Fruit fly (Drosophila melanogaster): ENCODE results near the gene alphaTub84B.
A peak's percentile ranks its signal among the peaks of the same experiment; 100 is the strongest.

Gene alphaTub84B

DNA sequence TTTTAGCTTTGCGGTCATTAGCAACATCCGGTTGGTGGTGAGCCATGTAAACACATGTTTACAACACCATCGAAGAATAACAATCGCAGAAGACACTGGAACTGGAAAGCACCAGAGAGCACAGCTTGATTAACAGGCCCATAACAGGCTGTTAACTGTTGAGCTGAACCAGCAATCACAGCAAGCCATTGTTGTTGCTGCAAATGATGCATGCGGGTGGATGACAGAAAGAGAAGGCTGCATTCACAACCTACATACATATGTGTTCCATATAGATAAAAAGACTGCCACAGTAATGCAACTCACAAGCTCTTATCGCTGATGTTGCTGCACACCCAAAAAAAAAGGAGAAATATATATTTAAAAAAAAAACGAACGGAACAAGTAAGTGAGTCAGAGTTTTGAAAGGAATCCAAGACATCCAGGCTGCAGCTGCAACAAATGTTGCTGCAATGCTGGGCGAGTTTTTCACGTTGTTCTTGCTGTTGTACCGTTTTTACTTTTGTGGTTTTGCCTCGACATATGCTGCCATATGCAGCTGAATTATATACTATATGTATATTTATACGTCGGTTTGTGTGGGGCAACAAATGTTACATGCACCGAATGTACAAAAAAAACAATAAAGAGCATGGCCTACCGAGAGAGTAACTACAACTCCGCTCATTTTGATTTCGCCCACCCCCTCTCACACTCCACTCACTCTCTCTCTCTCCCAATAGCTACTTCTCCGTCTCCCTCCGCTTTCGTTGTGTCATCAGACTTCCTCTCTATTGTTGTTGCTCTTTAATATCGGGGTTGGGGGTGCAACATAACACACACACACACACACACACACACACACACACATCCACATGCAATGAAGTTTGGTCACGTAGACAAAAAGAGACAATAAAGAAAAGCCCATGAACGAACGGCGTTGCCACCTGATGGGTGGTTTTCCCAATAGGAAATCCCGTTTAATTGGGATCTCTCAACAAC, 16.7 kb downstream of the alphaTub84B start:
- no peak for TF ChIP-seq CG17801 (GFP tag; optimal IDR thresholded peaks at IDR 0.05; ENCODE audit: partially characterized antibody)

DNA sequence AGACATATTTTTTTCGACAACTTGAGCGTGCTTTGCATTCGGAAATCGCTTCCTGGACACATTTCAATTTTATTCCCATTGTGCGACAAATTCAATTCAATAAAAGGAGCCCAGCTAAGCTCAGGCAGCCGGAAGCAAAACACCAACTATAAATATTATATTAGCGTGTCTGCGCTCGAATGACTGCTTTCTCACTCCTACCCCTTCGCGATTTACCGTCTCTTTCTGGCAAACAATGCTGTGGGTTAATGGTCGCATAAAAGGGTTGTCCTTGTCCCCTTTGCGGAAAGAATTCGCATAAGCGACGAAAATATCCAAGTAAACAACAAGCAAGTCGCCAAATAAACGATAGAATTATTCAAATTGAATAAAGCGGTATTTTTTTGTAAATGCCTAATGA, 17.9 kb downstream of the alphaTub84B start:
- no peak for TF ChIP-seq CG17801 (GFP tag; optimal IDR thresholded peaks at IDR 0.05; ENCODE audit: partially characterized antibody)

DNA sequence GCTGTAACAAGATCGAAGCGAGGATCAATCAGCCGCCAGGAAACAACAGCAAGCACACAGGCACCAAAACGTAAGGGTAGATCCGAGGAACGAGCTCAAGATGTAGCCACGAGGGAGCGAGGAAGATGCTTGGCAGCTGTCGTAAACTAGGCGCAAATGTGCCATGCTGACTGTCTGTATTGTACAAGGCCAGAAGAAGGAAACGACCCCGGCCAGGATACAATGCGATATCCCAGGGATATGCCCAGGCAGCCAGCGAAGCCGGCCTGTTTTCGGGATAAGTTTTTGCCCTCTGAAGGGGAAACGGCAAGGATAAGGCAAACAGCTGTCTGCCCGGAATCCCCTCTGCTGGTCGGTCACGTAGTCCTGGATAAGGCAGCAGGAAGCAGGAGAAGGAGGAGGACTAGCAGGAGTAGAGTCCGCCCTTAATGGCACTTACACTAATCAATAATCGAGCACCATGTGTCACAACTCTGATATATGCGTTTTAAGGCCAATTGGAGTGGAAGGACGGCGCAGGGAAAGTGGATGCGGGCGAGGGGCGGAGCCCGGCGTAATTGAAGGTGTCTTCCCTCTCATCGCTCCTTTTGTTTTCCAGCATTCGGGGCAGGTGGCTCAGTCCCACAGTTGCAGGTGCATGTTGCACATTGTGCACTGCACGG, 19.2 kb downstream of the alphaTub84B start:
- TF ChIP-seq CG17801 (GFP tag; optimal IDR thresholded peaks at IDR 0.05; ENCODE audit: partially characterized antibody), result no peak

DNA sequence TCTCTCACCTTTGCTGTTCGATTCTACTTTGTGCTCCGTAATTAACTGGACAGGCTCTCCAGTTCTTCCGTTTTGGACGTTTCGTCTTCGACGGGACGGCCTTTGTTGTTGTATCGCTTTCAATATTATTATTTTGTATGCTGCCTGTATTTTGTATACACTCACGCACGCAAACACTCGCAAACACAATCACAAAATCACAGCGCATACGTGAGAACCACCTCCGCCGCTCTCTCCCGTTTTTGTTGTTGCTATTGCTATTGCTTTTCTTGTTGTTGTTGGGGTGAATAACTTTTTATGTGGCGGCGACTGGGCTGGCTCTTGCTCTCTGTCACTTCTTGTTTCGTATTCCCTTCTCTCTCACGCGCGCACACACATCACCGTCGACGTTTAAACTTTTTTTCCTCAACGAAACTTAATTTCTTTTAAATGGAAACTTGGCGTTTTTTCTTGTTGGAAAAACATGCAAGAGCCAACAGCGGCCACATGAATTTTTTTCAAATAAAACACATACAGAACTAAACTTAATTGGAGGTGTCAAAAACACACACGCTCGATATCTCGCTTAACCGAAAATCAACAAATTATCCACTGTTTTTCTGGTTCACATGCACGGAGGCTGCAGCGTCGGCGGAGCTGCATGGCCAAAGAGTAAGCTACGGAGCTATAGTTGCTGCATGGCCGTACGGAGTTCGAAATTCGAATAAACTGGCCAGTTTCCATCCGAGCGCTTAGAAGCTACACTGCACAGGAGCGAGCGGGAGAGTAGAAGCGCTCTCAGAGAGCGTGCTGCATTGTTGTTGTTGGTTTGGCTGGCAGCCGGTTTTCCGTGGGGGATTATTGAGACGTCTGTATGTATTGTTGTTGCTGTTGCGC, 21.6 kb downstream of the alphaTub84B start:
- TF ChIP-seq CG17801 (GFP tag; optimal IDR thresholded peaks at IDR 0.05; ENCODE audit: partially characterized antibody), result no peak

DNA sequence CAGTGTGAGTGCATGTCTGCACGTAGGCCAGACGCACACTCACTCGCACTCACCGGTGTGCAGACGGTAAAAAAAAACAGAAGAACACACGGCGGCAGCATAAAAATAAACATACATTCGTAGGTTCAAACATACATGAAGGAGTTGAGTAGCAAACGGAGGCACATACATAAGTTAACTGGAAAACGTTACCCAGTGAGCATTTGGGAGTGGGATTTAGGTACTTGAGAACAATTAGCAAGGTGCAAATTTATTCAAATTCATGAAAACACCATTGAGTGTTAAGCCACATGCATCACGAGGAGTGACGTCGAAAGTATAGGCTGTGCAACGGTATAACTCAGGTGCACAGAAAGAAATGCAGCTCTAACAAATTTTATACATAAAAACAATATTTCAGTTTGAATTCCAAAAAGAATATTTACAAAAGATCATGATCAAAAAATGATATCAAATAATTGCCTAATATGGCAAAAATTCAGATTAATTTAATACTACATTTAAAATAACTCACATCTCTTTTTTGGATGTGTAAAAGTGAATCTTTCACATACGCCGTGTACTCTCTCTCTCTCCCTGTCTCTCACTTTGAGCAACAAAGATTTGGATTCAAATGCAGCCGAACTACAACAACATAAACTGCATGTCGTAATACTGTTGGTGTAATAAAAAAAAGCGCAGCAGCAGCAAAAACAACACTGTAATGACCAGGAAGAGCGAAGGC, 22.4 kb downstream of the alphaTub84B start:
- TF ChIP-seq CG17801 (GFP tag; optimal IDR thresholded peaks at IDR 0.05; ENCODE audit: partially characterized antibody), result peak; percentile 96

DNA sequence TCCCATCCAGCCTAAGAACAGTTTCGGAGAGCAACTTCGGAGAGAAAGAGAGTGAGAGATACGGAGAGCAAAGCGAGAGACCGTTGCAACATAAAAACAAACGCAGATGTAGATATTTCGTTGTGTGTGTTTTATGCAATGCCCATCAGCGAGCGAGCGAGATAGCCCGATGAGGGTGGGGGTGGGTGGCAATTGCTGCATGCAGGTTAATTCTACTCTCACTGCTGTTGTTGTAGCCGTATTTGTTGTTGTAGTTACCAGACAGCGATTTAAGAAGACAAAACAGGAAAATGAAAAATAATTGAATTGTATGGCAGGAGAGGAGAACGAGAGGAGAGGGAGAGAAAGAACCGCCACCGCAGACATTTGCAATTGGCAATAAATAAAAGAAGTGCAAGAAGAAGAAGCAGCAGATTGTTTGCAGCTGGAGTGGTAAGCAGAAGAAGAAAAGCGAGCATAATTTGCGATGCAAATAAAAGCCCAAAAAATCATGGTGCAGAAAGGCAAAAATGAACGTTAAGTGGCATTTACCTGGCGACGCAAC, 23.4 kb downstream of the alphaTub84B start:
- no peak for TF ChIP-seq CG17801 (GFP tag; optimal IDR thresholded peaks at IDR 0.05; ENCODE audit: partially characterized antibody)

DNA sequence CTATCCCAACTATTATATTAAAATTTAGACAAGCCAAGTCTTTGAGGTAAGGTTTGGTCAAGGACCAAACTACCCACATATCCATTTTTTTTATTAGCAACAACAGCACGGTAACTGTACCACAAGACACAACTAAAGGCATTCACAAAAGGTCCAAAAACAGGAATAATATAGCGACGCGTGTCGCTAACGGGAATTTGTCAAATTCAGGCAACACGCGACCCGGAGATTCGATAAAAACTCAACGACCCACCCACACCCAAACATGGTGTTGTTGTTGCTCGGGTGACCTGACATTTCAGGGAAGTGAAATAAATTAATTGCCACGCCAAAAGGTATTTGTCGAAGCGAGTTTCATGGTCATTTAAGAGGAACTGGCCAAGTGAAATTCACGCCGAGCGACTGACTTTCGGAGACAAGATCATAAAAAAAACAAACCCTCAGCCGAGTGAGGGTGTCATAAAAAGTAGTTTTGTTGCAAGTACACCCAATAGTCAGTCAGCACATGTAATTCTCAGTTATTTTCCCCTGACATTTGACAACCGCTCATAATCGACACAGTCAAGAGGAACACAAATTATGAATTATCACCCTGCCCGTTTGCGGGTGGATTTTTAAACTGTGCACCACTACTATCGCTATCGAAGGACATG, 24.9 kb downstream of the alphaTub84B start:
- TF ChIP-seq CG17801 (GFP tag; optimal IDR thresholded peaks at IDR 0.05; ENCODE audit: partially characterized antibody), result no peak

DNA sequence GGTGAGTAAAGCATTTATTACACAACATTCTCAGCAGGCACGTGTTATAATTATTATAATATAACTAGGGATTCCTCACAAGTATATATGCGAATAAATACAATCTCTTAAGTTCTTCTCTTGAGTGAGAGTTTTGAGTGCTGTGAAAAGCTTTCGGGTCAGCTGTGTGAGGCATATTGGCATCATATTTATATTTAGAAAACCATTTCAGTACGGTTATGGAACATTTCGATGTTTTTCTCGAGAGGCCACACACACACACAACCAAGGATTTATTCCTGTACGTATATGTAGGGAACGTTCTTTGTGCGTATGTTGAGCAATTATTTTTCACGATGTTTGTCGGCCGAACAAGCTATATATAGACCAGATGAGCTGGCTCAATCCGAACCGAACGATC, 26.6 kb downstream of the alphaTub84B start:
- no peak for TF ChIP-seq CG17801 (GFP tag; optimal IDR thresholded peaks at IDR 0.05; ENCODE audit: partially characterized antibody)

DNA sequence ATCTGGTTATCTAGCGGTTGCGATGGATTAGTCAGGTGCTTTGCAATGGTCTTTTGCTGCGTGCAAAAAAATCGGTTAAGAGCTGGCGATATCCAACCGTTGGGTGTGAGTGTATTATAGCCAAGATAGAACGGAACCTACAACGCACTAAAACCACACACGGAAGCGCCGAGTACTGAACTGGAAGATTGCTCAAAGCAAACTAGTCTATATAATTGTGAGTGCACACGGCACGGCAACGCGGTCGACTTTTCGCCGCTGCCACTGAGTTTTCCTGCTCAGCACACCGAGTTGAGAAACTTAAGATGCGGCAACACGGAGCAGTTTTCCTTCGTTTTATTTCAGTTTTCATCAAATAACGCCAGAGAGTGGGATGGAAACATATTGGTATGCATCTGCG, 30.1 kb downstream of the alphaTub84B start:
- TF ChIP-seq CG17801 (GFP tag; optimal IDR thresholded peaks at IDR 0.05; ENCODE audit: partially characterized antibody), result no peak

DNA sequence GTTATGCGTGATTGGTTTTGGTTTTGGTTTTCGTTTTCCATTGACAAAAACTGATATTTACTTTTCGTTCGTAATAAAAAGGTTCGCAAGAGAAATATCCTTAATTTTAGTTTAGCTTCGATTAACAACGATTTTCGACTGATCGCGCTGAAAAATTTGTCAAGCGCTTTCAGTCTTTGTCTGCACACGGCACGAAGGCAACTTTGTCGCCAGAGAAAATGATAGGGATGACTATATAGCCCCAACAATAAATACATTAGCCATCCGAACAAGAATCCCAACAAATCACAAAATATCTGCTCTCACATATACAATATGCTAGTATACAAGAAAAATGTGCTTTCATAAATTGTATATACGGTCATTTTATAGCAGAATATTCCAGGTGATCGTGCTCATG, 31.2 kb downstream of the alphaTub84B start, which contains the start of gene Mlp84B:
Mlp84B (minus strand) TSS at position 143 of the 400 bp plus-strand sequence.
- no peak for TF ChIP-seq CG17801 (GFP tag; optimal IDR thresholded peaks at IDR 0.05; ENCODE audit: partially characterized antibody)

DNA sequence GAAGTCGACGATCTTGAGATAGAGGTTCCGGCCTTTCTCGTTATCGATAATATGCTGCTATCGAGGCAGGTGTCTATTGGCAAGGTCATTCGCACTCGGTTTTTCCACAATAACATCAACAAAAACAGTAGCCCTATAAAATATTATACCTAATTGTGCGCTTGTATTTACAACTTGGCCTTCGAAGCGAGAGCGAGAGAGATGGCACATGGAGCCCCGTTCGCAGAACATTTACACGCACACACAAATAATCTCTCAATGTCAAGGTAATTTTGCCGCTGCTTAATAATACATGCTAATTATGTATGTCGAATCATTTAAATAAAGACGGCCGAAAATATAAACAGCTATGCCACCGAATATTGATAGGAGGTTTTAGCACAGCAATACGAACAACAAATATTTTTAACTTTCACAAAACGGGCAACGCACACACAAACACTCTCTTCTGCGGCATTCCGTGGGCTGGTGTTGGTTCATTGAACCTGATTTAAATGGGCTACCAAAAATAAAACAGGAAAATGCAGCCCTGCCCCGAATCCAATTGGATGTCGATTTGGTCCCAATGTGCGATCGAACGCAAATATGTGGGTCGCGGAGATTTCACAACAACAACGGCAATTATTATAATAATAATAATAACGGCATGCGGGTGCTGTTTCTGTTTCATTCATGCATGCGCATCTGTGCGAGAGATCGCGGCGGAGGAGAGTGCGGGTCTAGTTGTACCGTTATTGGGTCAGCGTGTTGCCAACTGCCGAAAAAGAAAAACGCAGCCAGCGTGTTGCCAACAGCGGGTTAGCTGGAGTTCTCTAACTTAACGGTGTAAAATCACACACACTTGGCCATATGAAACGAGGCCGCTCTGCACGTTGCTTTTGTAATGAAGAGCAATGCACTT, 36.0 kb downstream of the alphaTub84B start:
- no peak for TF ChIP-seq CG17801 (GFP tag; optimal IDR thresholded peaks at IDR 0.05; ENCODE audit: partially characterized antibody)

DNA sequence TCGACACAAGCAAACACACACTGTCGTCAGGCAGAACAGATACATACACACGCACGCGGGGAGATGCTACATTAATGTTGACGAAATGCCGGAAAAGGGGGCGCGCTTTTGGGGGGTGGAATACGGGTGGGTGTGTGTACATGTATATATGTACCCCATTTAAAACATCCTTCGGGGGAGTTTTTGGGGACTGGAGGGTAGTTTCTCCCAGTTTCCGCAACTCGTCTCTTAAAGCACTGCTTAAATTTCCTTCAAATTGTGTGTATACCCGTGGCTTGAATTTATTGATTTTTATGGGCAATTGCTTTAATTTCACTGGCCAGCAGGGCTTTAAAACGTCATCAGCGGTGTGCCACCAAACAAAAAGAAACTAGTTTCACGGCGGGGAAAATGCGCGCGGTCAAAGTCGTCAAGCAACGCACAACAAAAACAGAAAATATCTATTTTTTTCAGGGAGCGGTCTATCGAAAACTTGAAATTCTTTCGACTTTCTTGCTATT, 36.7 kb downstream of the alphaTub84B start:
- no peak for TF ChIP-seq CG17801 (GFP tag; optimal IDR thresholded peaks at IDR 0.05; ENCODE audit: partially characterized antibody)
